Worm (Caenorhabditis elegans): ENCODE results near the gene srbc-12.

srbc-12 gene

ce11 chrV:858841-859456 is 9.3 kb downstream of the srbc-12 start (continued):
- TF ChIP-seq aptf-2 (GFP tag; conservative IDR thresholded peaks at IDR 0.05) = no peak
- no peak for TF ChIP-seq mel-28 (tag; optimal IDR thresholded peaks at IDR 0.05; ENCODE audit: borderline replicate concordance)
- no peak for TF ChIP-seq nhr-179 (tag; optimal IDR thresholded peaks at IDR 0.05)
- no peak for TF ChIP-seq F23B12.7 (tag; optimal IDR thresholded peaks at IDR 0.05; ENCODE audit: insufficient read depth)
- TF ChIP-seq F33H1.4 (GFP tag; IDR thresholded peaks at IDR 0.05) = 0 out of 2 replicates have a peak, but pooled peaks have one; percentile 17
- 0 out of 2 replicates have a peak, but pooled peaks have one; percentile 43 for TF ChIP-seq egl-18 (GFP tag; IDR thresholded peaks at IDR 0.05)
- TF ChIP-seq F49E8.2 (tag; optimal IDR thresholded peaks at IDR 0.05; ENCODE audit: insufficient read depth) = no peak
- peak; percentile 32 for TF ChIP-seq xnd-1 (tag; optimal IDR thresholded peaks at IDR 0.05)
- peak; percentile 60 for TF ChIP-seq dox-1 (GFP tag; IDR thresholded peaks at IDR 0.05)
- no peak for TF ChIP-seq nfya-1 (tag; optimal IDR thresholded peaks at IDR 0.05; ENCODE audit: borderline replicate concordance, insufficient read depth)
- TF ChIP-seq die-1 (tag; optimal IDR thresholded peaks at IDR 0.05) = no peak
- peak; percentile 7 for TF ChIP-seq lsl-1 (GFP tag; optimal IDR thresholded peaks at IDR 0.05)
- TF ChIP-seq somi-1 (GFP tag; optimal IDR thresholded peaks at IDR 0.05) = no peak
- no peak for TF ChIP-seq ceh-40 (GFP tag; IDR thresholded peaks at IDR 0.05)
- no peak for TF ChIP-seq madf-3 (GFP tag; IDR thresholded peaks at IDR 0.05)
- peak; percentile 85 for TF ChIP-seq him-1 (tag; optimal IDR thresholded peaks at IDR 0.05)
- TF ChIP-seq rpc-1 (optimal IDR thresholded peaks at IDR 0.05) = peak; percentile 54
- TF ChIP-seq rpc-1 (tag; optimal IDR thresholded peaks at IDR 0.05) = peak; percentile 74
- TF ChIP-seq snpc-4 (GFP tag; optimal IDR thresholded peaks at IDR 0.05) = peak; percentile 88
- peak; percentile 89 to 99 (median 93) for TF ChIP-seq snpc-4 (tag; optimal IDR thresholded peaks at IDR 0.05)
- TF ChIP-seq D2030.7 (GFP tag; IDR thresholded peaks at IDR 0.05) = peak; percentile 56; the same call in 1 of the 2 replicates
- no peak for TF ChIP-seq tlf-1 (GFP tag; optimal IDR thresholded peaks at IDR 0.05)
- TF ChIP-seq lin-26 (GFP tag; IDR thresholded peaks at IDR 0.05) = peak; percentile 83
- no peak for TF ChIP-seq bed-2 (GFP tag; IDR thresholded peaks at IDR 0.05)
- TF ChIP-seq Y53G8AR.9 (GFP tag; conservative IDR thresholded peaks at IDR 0.05) = 0 out of 2 replicates have a peak, but pooled peaks have one; percentile 51
- TF ChIP-seq F37B4.10 (GFP tag; IDR thresholded peaks at IDR 0.05) = no peak
- TF ChIP-seq ceh-100 (GFP tag; IDR thresholded peaks at IDR 0.05) = peak; percentile 46; the same call in 1 of the 2 replicates
- 0 out of 2 replicates have a peak, but pooled peaks have one; percentile 31 for TF ChIP-seq attf-6 (GFP tag; IDR thresholded peaks at IDR 0.05)
- TF ChIP-seq hmg-20 (GFP tag; IDR thresholded peaks at IDR 0.05) = 0 out of 2 replicates have a peak, but pooled peaks have one; percentile 67
- no peak for TF ChIP-seq F57A8.1 (GFP tag; optimal IDR thresholded peaks at IDR 0.05)
- peak; percentile 54 for TF ChIP-seq madf-8 (GFP tag; conservative IDR thresholded peaks at IDR 0.05)
- TF ChIP-seq madf-6 (GFP tag; IDR thresholded peaks at IDR 0.05) = peak; percentile 81
- TF ChIP-seq lin-40 (tag; optimal IDR thresholded peaks at IDR 0.05) = no peak
- no peak for TF ChIP-seq lag-1 (GFP tag; IDR thresholded peaks at IDR 0.05)
- TF ChIP-seq nhr-90 (tag; optimal IDR thresholded peaks at IDR 0.05) = no peak
- TF ChIP-seq snpc-3.4 (tag; optimal IDR thresholded peaks at IDR 0.05) = peak; percentile 86
- TF ChIP-seq hsf-1 (GFP tag; IDR thresholded peaks at IDR 0.05) = peak; percentile 66; the same call in 1 of the 2 replicates
- TF ChIP-seq Y56A3A.18 (GFP tag; IDR thresholded peaks at IDR 0.05) = peak; percentile 84
- peak; percentile 32 for TF ChIP-seq mxl-1 (tag; optimal IDR thresholded peaks at IDR 0.05)
- peak; percentile 11 for TF ChIP-seq ztf-18 (tag; optimal IDR thresholded peaks at IDR 0.05)
- peak; percentile 98 for TF ChIP-seq hmg-1.2 (GFP tag; IDR thresholded peaks at IDR 0.05)
- TF ChIP-seq ama-1 (optimal IDR thresholded peaks at IDR 0.05) = no peak
- TF ChIP-seq ama-1 (GFP tag; optimal IDR thresholded peaks at IDR 0.05) = no peak

All from whole organism, young adult.